Worm (Caenorhabditis elegans): ENCODE results near the gene nhr-57.

DNA sequence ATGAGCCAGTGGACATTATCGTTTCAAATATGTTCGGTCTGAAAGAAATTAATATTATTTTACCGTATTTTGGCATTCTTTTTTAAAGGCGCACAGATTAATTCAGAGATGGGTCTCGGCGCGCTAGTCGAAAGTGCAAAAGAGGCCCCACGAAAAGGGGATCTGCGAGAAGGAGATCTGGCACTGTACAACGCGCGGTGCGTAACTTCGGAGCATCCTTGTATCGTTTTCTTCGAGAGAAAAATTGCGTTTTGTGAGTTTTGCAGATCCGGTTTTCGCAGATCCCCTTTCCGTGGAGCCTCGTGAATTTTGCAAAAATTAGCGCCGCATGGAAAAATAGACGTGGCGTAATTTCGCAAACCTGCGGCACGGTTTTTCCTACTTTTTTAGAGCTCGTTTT, 50.0 kb downstream of the nhr-57 start:
- TF ChIP-seq ceh-28 (tag; optimal IDR thresholded peaks at IDR 0.05), result no peak
- TF ChIP-seq lin-39 (tag; optimal IDR thresholded peaks at IDR 0.05), result no peak
- TF ChIP-seq ama-1 (optimal IDR thresholded peaks at IDR 0.05), result no peak
